Worm (Caenorhabditis elegans): ENCODE results near the gene clec-22.

ce11 chrV:16874966-16875365, 16.7 kb downstream of the clec-22 start, which contains the start of gene F49A5.10:
- TF ChIP-seq ceh-36 (tag; optimal IDR thresholded peaks at IDR 0.05) = no peak
- no peak for TF ChIP-seq tra-4 (tag; optimal IDR thresholded peaks at IDR 0.05)
- no peak for TF ChIP-seq hmg-4 (GFP tag; optimal IDR thresholded peaks at IDR 0.05)
- no peak for TF ChIP-seq aly-1 (tag; optimal IDR thresholded peaks at IDR 0.05)
- TF ChIP-seq flt-1 (GFP tag; IDR thresholded peaks at IDR 0.05) = no peak
- TF ChIP-seq ceh-13 (GFP tag; optimal IDR thresholded peaks at IDR 0.05) = no peak
- TF ChIP-seq ama-1 (optimal IDR thresholded peaks at IDR 0.05) = no peak
- TF ChIP-seq sea-1 (GFP tag; conservative IDR thresholded peaks at IDR 0.05) = no peak
- no peak for TF ChIP-seq hmbx-1 (tag; optimal IDR thresholded peaks at IDR 0.05)
- TF ChIP-seq B0310.2 (tag; optimal IDR thresholded peaks at IDR 0.05) = no peak
- no peak for TF ChIP-seq pes-1 (GFP tag; IDR thresholded peaks at IDR 0.05)
- TF ChIP-seq F13C5.2 (tag; optimal IDR thresholded peaks at IDR 0.05) = no peak
- no peak for TF ChIP-seq hnd-1 (tag; optimal IDR thresholded peaks at IDR 0.05)

Measured in whole organism, early embryonic.